Worm (Caenorhabditis elegans): ENCODE measurements around the gene F01D5.8.
"Not testable (repeated sequence)": the region's sequence is repeated elsewhere in the genome, so short reads cannot be mapped to it uniquely, and the experiment has no call there.

The F01D5.8 gene

DNA sequence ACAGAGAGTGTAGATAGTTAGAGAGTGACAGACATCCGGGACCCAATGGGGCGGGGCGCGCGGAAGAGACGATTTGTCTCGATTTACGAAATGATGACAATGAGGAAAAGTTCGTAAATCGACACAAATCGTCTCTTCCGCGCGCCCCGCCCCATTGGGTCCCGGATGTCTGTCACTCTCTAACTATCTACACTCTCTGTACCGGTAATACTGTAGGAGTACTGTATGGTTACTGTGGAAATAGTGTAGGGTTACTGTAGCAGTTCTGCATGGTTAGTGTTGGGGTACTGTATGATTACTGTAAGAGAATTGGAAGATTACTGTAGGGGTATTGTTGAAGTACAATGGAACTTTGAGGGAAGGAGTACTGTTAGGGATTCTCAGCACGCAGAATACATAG, 10.7 kb downstream of the F01D5.8 start, which contains the start of gene F01D5.10:
Gene F01D5.10 (minus strand): TSS at position 101 of the 400 bp plus-strand sequence.
- TF ChIP-seq ceh-8 (GFP tag; optimal IDR thresholded peaks at IDR 0.05); nhr-90 (tag; optimal IDR thresholded peaks at IDR 0.05; ENCODE audit: poor library complexity); tbx-2 (tag; optimal IDR thresholded peaks at IDR 0.05): not testable (repeated sequence)

DNA sequence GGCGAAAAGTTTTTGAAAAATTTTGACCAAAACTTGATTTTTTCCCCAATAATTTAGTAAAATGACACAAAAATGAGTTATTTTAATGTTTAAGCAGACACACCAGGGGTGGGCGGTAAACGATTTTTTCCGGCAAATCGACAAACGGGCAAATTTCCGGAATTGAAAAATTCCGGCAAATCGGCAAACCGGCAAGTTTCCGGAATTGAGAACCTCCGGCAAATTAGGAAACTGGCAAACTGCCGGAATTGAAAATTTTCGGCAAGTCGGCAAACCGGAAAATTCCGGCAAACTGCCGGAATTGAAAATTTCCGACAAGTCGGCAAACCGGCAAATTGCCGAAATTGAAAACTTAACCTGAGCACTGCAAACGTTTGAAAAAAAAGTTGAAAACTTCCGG, 22.2 kb downstream of the F01D5.8 start:
- TF ChIP-seq Y116A8C.19 (tag; optimal IDR thresholded peaks at IDR 0.05; ENCODE audit: borderline replicate concordance) (no peak), unc-130 (tag; optimal IDR thresholded peaks at IDR 0.05) (no peak), xbp-1 (tag; optimal IDR thresholded peaks at IDR 0.05) (no peak), nhr-71 (tag; optimal IDR thresholded peaks at IDR 0.05) (peak; percentile 3), nhr-76 (tag; optimal IDR thresholded peaks at IDR 0.05) (no peak)

DNA sequence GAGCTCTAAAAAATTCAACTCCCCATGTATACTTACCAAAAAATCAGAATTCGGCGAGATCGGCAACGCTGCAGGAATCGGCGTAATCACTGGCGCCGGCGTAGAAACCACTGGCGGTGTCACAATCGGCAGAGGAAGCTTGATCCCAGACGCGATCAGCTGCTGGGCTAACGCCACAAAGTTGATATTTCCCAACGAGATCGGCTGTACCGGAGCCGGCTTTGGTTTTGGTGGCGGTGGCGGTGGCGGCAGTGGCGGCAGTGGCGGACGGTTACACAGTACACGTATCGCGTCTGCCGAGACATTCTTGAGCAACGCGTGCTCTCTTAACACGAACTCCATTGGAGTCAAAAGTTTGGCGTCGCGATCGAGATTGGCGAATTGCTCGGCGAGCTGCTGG, 24.1 kb downstream of the F01D5.8 start:
- no peak for TF ChIP-seq pag-3 (tag; optimal IDR thresholded peaks at IDR 0.05; ENCODE audit: borderline replicate concordance, insufficient read depth)
- TF ChIP-seq nhr-47 (tag; optimal IDR thresholded peaks at IDR 0.05): no peak
- no peak for TF ChIP-seq lsy-2 (tag; optimal IDR thresholded peaks at IDR 0.05)
- TF ChIP-seq fkh-8 (tag; optimal IDR thresholded peaks at IDR 0.05): no peak
- no peak for TF ChIP-seq ztf-4 (tag; optimal IDR thresholded peaks at IDR 0.05)
- no peak for TF ChIP-seq unc-62 (GFP tag; optimal IDR thresholded peaks at IDR 0.05)
- TF ChIP-seq hpl-2 (GFP tag; optimal IDR thresholded peaks at IDR 0.05): no peak
- no peak for TF ChIP-seq ces-1 (GFP tag; optimal IDR thresholded peaks at IDR 0.05)
- TF ChIP-seq alr-1 (tag; optimal IDR thresholded peaks at IDR 0.05; ENCODE audit: borderline replicate concordance): no peak
- no peak for TF ChIP-seq snu-23 (GFP tag; optimal IDR thresholded peaks at IDR 0.05)
- TF ChIP-seq ceh-82 (tag; optimal IDR thresholded peaks at IDR 0.05): no peak
- TF ChIP-seq dpl-1 (GFP tag; optimal IDR thresholded peaks at IDR 0.05): no peak
- no peak for TF ChIP-seq nhr-20 (tag; optimal IDR thresholded peaks at IDR 0.05)
- no peak for TF ChIP-seq elt-2 (tag; optimal IDR thresholded peaks at IDR 0.05)
- no peak for TF ChIP-seq elt-3 (tag; optimal IDR thresholded peaks at IDR 0.05)
- TF ChIP-seq efl-3 (GFP tag; optimal IDR thresholded peaks at IDR 0.05): no peak
- TF ChIP-seq lir-3 (tag; optimal IDR thresholded peaks at IDR 0.05; ENCODE audit: poor library complexity): no peak
- no peak for TF ChIP-seq lin-14 (GFP tag; optimal IDR thresholded peaks at IDR 0.05)
- TF ChIP-seq nhr-77 (tag; optimal IDR thresholded peaks at IDR 0.05): no peak

DNA sequence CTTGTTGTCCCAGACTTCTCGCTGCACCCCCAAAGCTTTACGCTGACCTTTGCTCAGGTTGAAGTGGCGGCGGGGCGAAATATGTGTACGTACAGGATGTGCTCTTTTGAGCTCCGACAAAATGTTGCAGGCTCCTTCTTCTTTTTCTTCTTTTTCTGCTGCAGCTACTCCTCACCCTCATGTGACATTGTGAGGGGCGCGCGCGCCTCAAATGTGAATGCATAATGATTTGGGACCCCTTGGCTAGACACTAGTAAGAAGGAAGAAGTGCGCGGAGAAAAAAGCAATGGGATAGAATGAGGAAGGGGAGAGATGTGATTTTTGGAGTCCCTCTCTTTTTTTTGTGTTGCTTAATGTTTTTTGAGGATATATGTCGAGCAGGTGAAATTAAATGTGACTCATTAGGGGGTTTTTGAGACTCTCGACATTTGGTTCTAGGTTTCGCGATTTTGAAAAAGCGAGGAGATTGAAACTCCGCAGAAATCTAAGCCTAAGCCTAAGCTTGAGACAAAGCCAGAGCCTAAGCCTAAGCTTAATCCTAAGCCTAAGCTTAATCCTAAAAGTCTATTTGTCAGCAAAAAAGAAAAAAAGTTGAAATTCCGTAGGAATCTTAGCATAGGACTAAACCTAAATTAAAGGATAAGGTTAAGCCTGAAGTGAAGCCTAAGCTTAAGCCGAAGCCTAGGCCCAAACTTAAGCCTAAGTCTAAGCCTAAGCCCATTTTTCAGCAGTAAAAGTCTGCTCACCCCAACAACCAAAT, 26.4 kb downstream of the F01D5.8 start:
- TF ChIP-seq fkh-8 (tag; optimal IDR thresholded peaks at IDR 0.05): no peak
- TF ChIP-seq dsc-1 (tag; optimal IDR thresholded peaks at IDR 0.05): no peak
- no peak for TF ChIP-seq hlh-4 (tag; optimal IDR thresholded peaks at IDR 0.05)
- TF ChIP-seq nhr-85 (tag): no peak
- peak; percentile 67 for TF ChIP-seq nhr-71 (tag; optimal IDR thresholded peaks at IDR 0.05)
- no peak for TF ChIP-seq ces-1 (GFP tag; optimal IDR thresholded peaks at IDR 0.05)
- no peak for TF ChIP-seq ama-1 (optimal IDR thresholded peaks at IDR 0.05)
- no peak for TF ChIP-seq efl-1 (optimal IDR thresholded peaks at IDR 0.05)
- TF ChIP-seq efl-1 (GFP tag; optimal IDR thresholded peaks at IDR 0.05 in 1 of 2): peak in 1 of 2 experiments; percentile 6
- TF ChIP-seq tbx-2 (tag; optimal IDR thresholded peaks at IDR 0.05): peak; percentile 70
- TF ChIP-seq C04F5.9 (tag; optimal IDR thresholded peaks at IDR 0.05): no peak
- no peak for TF ChIP-seq lir-3 (tag; optimal IDR thresholded peaks at IDR 0.05; ENCODE audit: poor library complexity)
- TF ChIP-seq unc-30 (tag; optimal IDR thresholded peaks at IDR 0.05): no peak
- no peak for TF ChIP-seq lin-15B (tag; optimal IDR thresholded peaks at IDR 0.05)
- no peak for TF ChIP-seq snpc-4 (tag; optimal IDR thresholded peaks at IDR 0.05)
- TF ChIP-seq F16B12.6 (tag; optimal IDR thresholded peaks at IDR 0.05): no peak
- no peak for TF ChIP-seq sox-4 (tag; optimal IDR thresholded peaks at IDR 0.05)
- TF ChIP-seq fos-1 (tag; optimal IDR thresholded peaks at IDR 0.05): no peak
- TF ChIP-seq aha-1 (tag; optimal IDR thresholded peaks at IDR 0.05): no peak
- no peak for TF ChIP-seq lin-39 (tag; optimal IDR thresholded peaks at IDR 0.05)
- TF ChIP-seq blmp-1 (tag; optimal IDR thresholded peaks at IDR 0.05): no peak
- TF ChIP-seq mep-1 (tag; optimal IDR thresholded peaks at IDR 0.05): peak; percentile 23
- TF ChIP-seq unc-130 (tag; optimal IDR thresholded peaks at IDR 0.05): no peak
- TF ChIP-seq egl-13 (tag; optimal IDR thresholded peaks at IDR 0.05): peak; percentile 64
- TF ChIP-seq lin-13 (GFP tag; optimal IDR thresholded peaks at IDR 0.05): no peak
- TF ChIP-seq tlp-1 (tag; optimal IDR thresholded peaks at IDR 0.05): no peak
